Fruit fly (Drosophila melanogaster) whole organism, embryonic: ENCODE results near the gene Act87E.

Experiments used
- Awh ChIP-seq: fragments of 200-800 bp; sonication (Bioruptor generic); IDR thresholded peaks from 2 replicates; pipeline ENCODE4, ENCODE4 v1.3.6; 2022; ENCODE audit warnings: missing biosample characterization, missing genetic modification characterization
- B-H2 ChIP-seq: fragments of 200-800 bp; sonication (Bioruptor generic); optimal IDR thresholded peaks from 2 replicates; lab custom pipeline; 2018; ENCODE audit warnings: missing biosample characterization, mild to moderate bottlenecking, missing genetic modification characterization
- CG10147 ChIP-seq: fragments of 200-800 bp; sonication (Bioruptor generic); optimal IDR thresholded peaks from 2 replicates; lab custom pipeline; 2019; ENCODE audit warnings: missing biosample characterization, mild to moderate bottlenecking, missing genetic modification characterization, moderate library complexity
- CG1024 ChIP-seq: fragments of 200-800 bp; sonication (Bioruptor generic); IDR thresholded peaks from 2 replicates; pipeline ENCODE4 v1.3.6; 2022; ENCODE audit warnings: missing biosample characterization, missing genetic modification characterization
- CG10267 ChIP-seq: fragments of 200-800 bp; sonication (Bioruptor generic); optimal IDR thresholded peaks from 2 replicates; lab custom pipeline; 2018; ENCODE audit warnings: missing biosample characterization, mild to moderate bottlenecking, missing genetic modification characterization, moderate library complexity
- CG10462 ChIP-seq: fragments of 200-800 bp; sonication (Bioruptor generic); optimal IDR thresholded peaks from 2 replicates; lab custom pipeline; 2016; ENCODE audit warnings: missing biosample characterization, missing genetic modification characterization
- CG12219 ChIP-seq: fragments of 200-800 bp; sonication (Bioruptor generic); optimal IDR thresholded peaks from 3 replicates; lab custom pipeline; 2018; ENCODE audit warnings: missing biosample characterization, mild to moderate bottlenecking, missing genetic modification characterization
- CG13296 ChIP-seq: fragments of 200-800 bp; sonication (Bioruptor generic); optimal IDR thresholded peaks from 3 replicates; lab custom pipeline; 2018; ENCODE audit warnings: missing biosample characterization, mild to moderate bottlenecking, missing genetic modification characterization
- CG13894 ChIP-seq: fragments of 200-800 bp; sonication (Bioruptor generic); optimal IDR thresholded peaks from 3 replicates; lab custom pipeline; 2018; ENCODE audit warnings: missing biosample characterization, mild to moderate bottlenecking, missing genetic modification characterization, moderate library complexity
- CG14014 ChIP-seq: fragments of 200-800 bp; sonication (Bioruptor generic); IDR thresholded peaks from 2 replicates; pipeline ENCODE4 v1.3.6; 2022; ENCODE audit warnings: missing biosample characterization, missing genetic modification characterization
- CG14441 ChIP-seq: fragments of 200-800 bp; sonication (Bioruptor generic); IDR thresholded peaks from 2 replicates; pipeline ENCODE4 v1.3.6; 2022; ENCODE audit warnings: missing biosample characterization, missing genetic modification characterization
- CG14667 ChIP-seq: fragments of 200-800 bp; sonication (Bioruptor generic); IDR thresholded peaks from 2 replicates; pipeline ENCODE4 v1.3.6; 2022; ENCODE audit warnings: missing biosample characterization, missing genetic modification characterization
- CG17359 ChIP-seq: fragments of 200-800 bp; sonication (Bioruptor generic); optimal IDR thresholded peaks from 3 replicates; lab custom pipeline; 2018; ENCODE audit warnings: missing biosample characterization, mild to moderate bottlenecking, missing genetic modification characterization, moderate library complexity
- CG30431 ChIP-seq: fragments of 200-800 bp; sonication (Bioruptor generic); optimal IDR thresholded peaks from 2 replicates; lab custom pipeline; 2017; ENCODE audit warnings: missing biosample characterization, missing genetic modification characterization
- CG3838 ChIP-seq: fragments of 200-800 bp; sonication (Bioruptor generic); optimal IDR thresholded peaks from 3 replicates; lab custom pipeline; 2016; ENCODE audit warnings: missing biosample characterization, missing genetic modification characterization
- CG4404 ChIP-seq: fragments of 200-800 bp; sonication (Bioruptor generic); IDR thresholded peaks from 2 replicates; pipeline ENCODE4 v1.3.6; 2022; ENCODE audit warnings: missing biosample characterization, missing genetic modification characterization
- CG6791 ChIP-seq: fragments of 200-800 bp; sonication (Bioruptor generic); IDR thresholded peaks from 3 replicates; pipeline ENCODE4 v1.3.6; 2022; ENCODE audit warnings: missing biosample characterization, missing genetic modification characterization; ENCODE audit not compliant: partially characterized antibody
- CG7556 ChIP-seq: fragments of 200-800 bp; sonication (Bioruptor generic); optimal IDR thresholded peaks from 2 replicates; lab custom pipeline; 2017; ENCODE audit warnings: missing biosample characterization, mild to moderate bottlenecking, missing genetic modification characterization
- CG7839 ChIP-seq: fragments of 200-800 bp; sonication (Bioruptor generic); optimal IDR thresholded peaks from 3 replicates; lab custom pipeline; 2018; ENCODE audit warnings: missing biosample characterization, mild to moderate bottlenecking, missing genetic modification characterization, moderate library complexity
- CG8359 ChIP-seq: fragments of 200-800 bp; sonication (Bioruptor generic); optimal IDR thresholded peaks from 2 replicates; lab custom pipeline; 2017; ENCODE audit warnings: missing biosample characterization, mild to moderate bottlenecking, missing genetic modification characterization, borderline replicate concordance
- CG9932 ChIP-seq: fragments of 200-800 bp; sonication (Bioruptor generic); IDR thresholded peaks from 2 replicates; pipeline ENCODE4 v1.3.6; 2022; ENCODE audit warnings: missing biosample characterization, missing genetic modification characterization
- CkIIα-i1 ChIP-seq: fragments of 200-800 bp; sonication (Bioruptor generic); IDR thresholded peaks from 2 replicates; pipeline ENCODE4 v1.3.6; 2022; ENCODE audit warnings: missing biosample characterization, missing genetic modification characterization
- Dll ChIP-seq: fragments of 200-800 bp; sonication (Bioruptor generic); IDR thresholded peaks from 4 replicates; pipeline ENCODE4 v1.3.6; 2022; ENCODE audit warnings: missing biosample characterization, missing genetic modification characterization; ENCODE audit not compliant: partially characterized antibody
- Doc3 ChIP-seq: fragments of 200-800 bp; sonication (Bioruptor generic); IDR thresholded peaks from 3 replicates; pipeline ENCODE4 v1.3.6; 2022; ENCODE audit warnings: missing biosample characterization, missing genetic modification characterization; ENCODE audit not compliant: partially characterized antibody
- Dp ChIP-seq: fragments of 200-800 bp; sonication (Bioruptor generic); optimal IDR thresholded peaks from 2 replicates; lab custom pipeline; 2018; ENCODE audit warnings: missing biosample characterization, mild to moderate bottlenecking, missing genetic modification characterization, moderate library complexity
- Drgx ChIP-seq: fragments of 200-800 bp; sonication (Bioruptor generic); IDR thresholded peaks from 2 replicates; pipeline ENCODE4 v1.3.6; 2022; ENCODE audit warnings: missing biosample characterization, missing genetic modification characterization
- Fer3 ChIP-seq: fragments of 200-800 bp; sonication (Bioruptor generic); optimal IDR thresholded peaks from 2 replicates; lab custom pipeline; 2018; ENCODE audit warnings: missing biosample characterization, mild to moderate bottlenecking, missing genetic modification characterization, moderate library complexity
- Hsf ChIP-seq: fragments of 200-800 bp; sonication (Bioruptor generic); optimal IDR thresholded peaks from 3 replicates; lab custom pipeline; 2016; ENCODE audit warnings: missing biosample characterization, missing genetic modification characterization
- Med ChIP-seq: fragments of 200-800 bp; sonication (Bioruptor generic); peaks from one replicate; lab custom pipeline; 2016; ENCODE audit warnings: missing biosample characterization, missing genetic modification characterization, mild to moderate bottlenecking, inconsistent platforms, moderate library complexity
- NC2α ChIP-seq: fragments of 200-800 bp; sonication (Bioruptor generic); optimal IDR thresholded peaks from 2 replicates; lab custom pipeline; 2016; ENCODE audit warnings: missing biosample characterization, missing genetic modification characterization
- Scr ChIP-seq: fragments of 200-800 bp; sonication (Bioruptor generic); IDR thresholded peaks from 2 replicates; pipeline ENCODE4 v1.3.6; 2022; ENCODE audit warnings: missing biosample characterization, missing genetic modification characterization; ENCODE audit not compliant: partially characterized antibody
- ara ChIP-seq: fragments of 200-800 bp; sonication (Bioruptor generic); IDR thresholded peaks from 2 replicates; pipeline ENCODE4 v1.3.6; 2022; ENCODE audit warnings: missing biosample characterization, missing genetic modification characterization
- ato ChIP-seq: fragments of 200-800 bp; sonication (Bioruptor generic); IDR thresholded peaks from 2 replicates; pipeline ENCODE4 v1.3.6; 2022; ENCODE audit warnings: missing biosample characterization, missing genetic modification characterization; ENCODE audit not compliant: partially characterized antibody
- da ChIP-seq: fragments of 200-800 bp; sonication (Bioruptor generic); optimal IDR thresholded peaks from 2 replicates; lab custom pipeline; 2016; ENCODE audit warnings: missing biosample characterization, missing genetic modification characterization
- exex ChIP-seq: fragments of 200-800 bp; sonication (Bioruptor generic); optimal IDR thresholded peaks from 4 replicates; lab custom pipeline; 2018; ENCODE audit warnings: missing biosample characterization, mild to moderate bottlenecking, missing genetic modification characterization, moderate library complexity
- fd96Cb ChIP-seq: fragments of 200-800 bp; sonication (Bioruptor generic); optimal IDR thresholded peaks from 2 replicates; lab custom pipeline; 2018; ENCODE audit warnings: missing biosample characterization, mild to moderate bottlenecking, missing genetic modification characterization, moderate library complexity
- gem ChIP-seq: fragments of 200-800 bp; sonication (Bioruptor generic); optimal IDR thresholded peaks from 2 replicates; lab custom pipeline; 2019; ENCODE audit warnings: missing biosample characterization, mild to moderate bottlenecking, missing genetic modification characterization, moderate library complexity
- gsb-n ChIP-seq: fragments of 200-800 bp; sonication (Bioruptor generic); optimal IDR thresholded peaks from 3 replicates; lab custom pipeline; 2018; ENCODE audit warnings: missing biosample characterization, mild to moderate bottlenecking, missing genetic modification characterization
- hbn ChIP-seq: fragments of 200-800 bp; sonication (Bioruptor generic); IDR thresholded peaks from 2 replicates; pipeline ENCODE4 v1.3.6; 2022; ENCODE audit warnings: missing biosample characterization, missing genetic modification characterization; ENCODE audit not compliant: partially characterized antibody
- hth ChIP-seq: fragments of >200 bp; optimal IDR thresholded peaks from 2 replicates; lab custom pipeline; 2017; ENCODE audit warnings: inconsistent platforms
- jumu ChIP-seq: fragments of 200-800 bp; sonication (Bioruptor generic); optimal IDR thresholded peaks from 3 replicates; lab custom pipeline; 2016; ENCODE audit warnings: missing biosample characterization, missing genetic modification characterization
- nau ChIP-seq: fragments of 200-800 bp; sonication (Bioruptor generic); optimal IDR thresholded peaks from 3 replicates; lab custom pipeline; 2017; ENCODE audit warnings: missing biosample characterization, mild to moderate bottlenecking, missing genetic modification characterization, missing genetic modification reagents
- scrt ChIP-seq: fragments of 200-800 bp; sonication (Bioruptor generic); optimal IDR thresholded peaks from 2 replicates; lab custom pipeline; 2018; ENCODE audit warnings: missing biosample characterization, mild to moderate bottlenecking, missing genetic modification characterization, moderate library complexity
- sens-2 ChIP-seq: fragments of 200-800 bp; sonication (Bioruptor generic); IDR thresholded peaks from 2 replicates; pipeline ENCODE4 v1.3.6; 2022; ENCODE audit warnings: missing biosample characterization, missing genetic modification characterization
- ssp ChIP-seq: fragments of 200-800 bp; sonication (Bioruptor generic); IDR thresholded peaks from 2 replicates; pipeline ENCODE4 v1.3.6; 2022; ENCODE audit warnings: missing biosample characterization, missing genetic modification characterization
- tio ChIP-seq: fragments of 200-800 bp; sonication (Bioruptor generic); optimal IDR thresholded peaks from 2 replicates; lab custom pipeline; 2017; ENCODE audit warnings: missing biosample characterization, missing genetic modification characterization, inconsistent platforms
- toy ChIP-seq: fragments of 200-800 bp; sonication (Bioruptor generic); IDR thresholded peaks from 2 replicates; pipeline ENCODE4 v1.3.6; 2022; ENCODE audit warnings: missing biosample characterization, missing genetic modification characterization
- tup ChIP-seq: fragments of 200-800 bp; sonication (Bioruptor generic); optimal IDR thresholded peaks from 2 replicates; lab custom pipeline; 2016; ENCODE audit warnings: missing biosample characterization, mild to moderate bottlenecking, missing genetic modification characterization, moderate library complexity
- unpg ChIP-seq: fragments of 200-800 bp; sonication (Bioruptor generic); optimal IDR thresholded peaks from 3 replicates; lab custom pipeline; 2018; ENCODE audit warnings: missing biosample characterization, mild to moderate bottlenecking, missing genetic modification characterization, moderate library complexity
- usp ChIP-seq: fragments of >200 bp; optimal IDR thresholded peaks from 2 replicates; lab custom pipeline; 2017; ENCODE audit warnings: missing biosample characterization, missing genetic modification characterization
- zfh1 ChIP-seq: fragments of 200-800 bp; sonication (Bioruptor generic); IDR thresholded peaks from 3 replicates; pipeline ENCODE4 v1.3.6; 2022; ENCODE audit warnings: missing biosample characterization, missing genetic modification characterization

Act87E gene

dm6 chr3R:13452851-13453255 is 27.1 kb downstream of the Act87E start (continued):
- TF ChIP-seq Doc3 (no peak), CG10147 (GFP tag; lab: Kevin White, UChicago) (peak; percentile 88), CG12219 (peak; percentile 51), ato (GFP tag; lab: Robert Waterston, UW) (no peak), CG13894 (tag; lab: Kevin White, UChicago) (no peak), CG14441 (GFP tag; lab: Robert Waterston, UW) (peak; percentile 44; the same call in 1 of the 2 replicates), Hsf (GFP tag; lab: Kevin White, UChicago) (peak; percentile 74), Awh (GFP tag; lab: Robert Waterston, UW) (no peak), CG9932 (GFP tag; lab: Robert Waterston, UW) (peak; percentile 70), CG17359 (tag; lab: Kevin White, UChicago) (peak; percentile 68), Scr (no peak), Fer3 (tag; lab: Kevin White, UChicago) (peak; percentile 70), scrt (peak; percentile 66), da (GFP tag; lab: Kevin White, UChicago) (no peak), Drgx (GFP tag; lab: Robert Waterston, UW) (peak; percentile 78), Dp (GFP tag; lab: Kevin White, UChicago) (no peak), CG30431 (GFP tag; lab: Kevin White, UChicago) (peak; percentile 58), nau (peak; percentile 69), NC2α (GFP tag; lab: Kevin White, UChicago) (peak; percentile 17), zfh1 (peak; percentile 35; the same call in 1 of the 3 replicates), CG10462 (GFP tag; lab: Kevin White, UChicago) (peak; percentile 50), exex (tag; lab: Kevin White, UChicago) (peak; percentile 20), CG3838 (peak; percentile 1), CG7556 (GFP tag; lab: Kevin White, UChicago) (peak; percentile 88), fd96Cb (tag; lab: Kevin White, UChicago) (peak; percentile 84), CG6791 (no peak), ara (GFP tag; lab: Robert Waterston, UW) (no peak), unpg (GFP tag; lab: Kevin White, UChicago) (peak; percentile 75), CG7839 (peak; percentile 90), B-H2 (GFP tag; lab: Kevin White, UChicago) (no peak), hth (lab: Kevin White, UChicago) (no peak), CG13296 (peak; percentile 74), CG1024 (GFP tag; lab: Robert Waterston, UW) (no peak), sens-2 (no peak), tup (GFP tag; lab: Kevin White, UChicago) (no peak), gem (tag; lab: Kevin White, UChicago) (peak; percentile 92), jumu (GFP tag; lab: Kevin White, UChicago) (peak; percentile 41), Dll (GFP tag; lab: Robert Waterston, UW) (no peak), CG14667 (GFP tag; lab: Robert Waterston, UW) (peak; percentile 48; the same call in 1 of the 2 replicates), CG4404 (GFP tag; lab: Robert Waterston, UW) (no peak), CG8359 (GFP tag; lab: Kevin White, UChicago) (peak; percentile 57), gsb-n (tag; lab: Kevin White, UChicago) (peak; percentile 68), ssp (GFP tag; lab: Robert Waterston, UW) (peak; percentile 36; the same call in 1 of the 2 replicates), CG14014 (GFP tag; lab: Robert Waterston, UW) (peak; percentile 59), Med (GFP tag; lab: Kevin White, UChicago) (peak; percentile 92), toy (GFP tag; lab: Robert Waterston, UW) (0 out of 2 replicates have a peak, but pooled peaks have one; percentile 23), usp (GFP tag; lab: Kevin White, UChicago) (no peak), hbn (no peak), tio (GFP tag; lab: Kevin White, UChicago) (peak; percentile 87), CkIIα-i1 (no peak), CG10267 (peak; percentile 79)
